Worm (Caenorhabditis elegans) whole organism, midembryonic: ENCODE results near the gene cyp-44A1.

Experiments
- T22C8.4 ChIP-seq: fragments of 200-800 bp; sonication (Bioruptor generic); IDR thresholded peaks from 2 replicates; pipeline ENCODE4 v1.3.6; 2022; ENCODE audit warnings: missing genetic modification characterization, missing compliant biosample characterization
- cog-1 ChIP-seq: sonication (generic microtip); optimal IDR thresholded peaks from 2 replicates; lab custom pipeline; 2016; ENCODE audit warnings: missing genetic modification characterization, missing compliant biosample characterization
- flt-1 ChIP-seq: fragments of 200-800 bp; sonication (Bioruptor generic); IDR thresholded peaks from 2 replicates; pipeline ENCODE4 v1.3.6; 2022; ENCODE audit warnings: missing genetic modification characterization, missing compliant biosample characterization
- klf-2 ChIP-seq: fragments of 200-800 bp; sonication (Bioruptor generic); conservative IDR thresholded peaks from 2 replicates; pipeline ENCODE4 v1.3.6; 2022; ENCODE audit warnings: missing genetic modification reagents, missing genetic modification characterization, missing compliant biosample characterization
- med-1 ChIP-seq: sonication (generic microtip); optimal IDR thresholded peaks from 2 replicates; lab custom pipeline; 2017; ENCODE audit warnings: missing genetic modification characterization, mild to moderate bottlenecking, missing compliant biosample characterization, antibody characterized with exemption, missing genetic modification reagents; ENCODE audit not compliant: insufficient read depth
- ref-1 ChIP-seq: fragments of 200-800 bp; sonication (Bioruptor generic); conservative IDR thresholded peaks from 2 replicates; pipeline ENCODE4 v1.3.6; 2022; ENCODE audit warnings: missing genetic modification reagents, missing genetic modification characterization, missing compliant biosample characterization
- tab-1 ChIP-seq: fragments of 200-800 bp; sonication (Bioruptor generic); IDR thresholded peaks from 2 replicates; pipeline ENCODE4 v1.3.6; 2022; ENCODE audit warnings: missing genetic modification characterization, missing compliant biosample characterization
- ztf-23 ChIP-seq: fragments of 200-800 bp; sonication (Bioruptor generic); IDR thresholded peaks from 2 replicates; pipeline ENCODE4 v1.3.6; 2022; ENCODE audit warnings: missing genetic modification reagents, missing genetic modification characterization, missing compliant biosample characterization
- ztf-29 ChIP-seq: fragments of 200-800 bp; sonication (Bioruptor generic); IDR thresholded peaks from 2 replicates; pipeline ENCODE4 v1.3.6; 2022; ENCODE audit warnings: missing genetic modification reagents, missing genetic modification characterization, missing compliant biosample characterization

The cyp-44A1 gene

DNA sequence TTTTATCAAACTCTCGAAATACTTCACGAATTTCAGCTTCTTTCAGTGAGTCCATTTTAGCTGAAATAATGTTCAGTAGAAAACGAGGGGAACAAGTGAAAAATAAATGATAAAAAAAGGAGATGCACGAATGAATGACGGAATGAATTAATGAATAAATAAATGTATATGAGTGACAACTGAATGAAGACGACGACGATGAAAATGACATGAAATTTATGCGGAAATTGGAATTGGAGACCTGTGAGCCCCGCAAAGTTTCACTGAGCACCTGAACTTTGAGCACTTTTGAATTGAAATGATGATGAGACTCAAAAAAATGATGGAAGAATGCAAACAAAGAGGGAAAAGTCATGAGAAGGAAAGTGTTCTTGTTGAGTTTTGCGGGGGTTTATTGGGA, 21.9 kb upstream of the cyp-44A1 start, which contains the start of gene cal-8:
Gene cal-8 (minus strand): TSS at position 60 of the 400 bp plus-strand sequence.
- TF ChIP-seq flt-1, result no peak
- TF ChIP-seq ztf-23 (GFP tag; lab: Robert Waterston, UW), result no peak
- TF ChIP-seq ztf-29 (GFP tag; lab: Robert Waterston, UW), result no peak
- no peak for TF ChIP-seq tab-1 (GFP tag; lab: Robert Waterston, UW)
- no peak for TF ChIP-seq T22C8.4 (GFP tag; lab: Robert Waterston, UW)
- no peak for TF ChIP-seq med-1 (GFP tag; lab: Kevin White, UChicago)
- TF ChIP-seq cog-1 (tag; lab: Kevin White, UChicago), result no peak

ce11 chrII:5487844-5488243, 16.0 kb upstream of the cyp-44A1 start, which contains the start of gene nep-5:
Gene nep-5 (plus strand): TSS chrII:5488144.
- TF ChIP-seq flt-1, result no peak
- no peak for TF ChIP-seq ref-1 (GFP tag; lab: Robert Waterston, UW)
- TF ChIP-seq med-1 (GFP tag; lab: Kevin White, UChicago), result no peak
- TF ChIP-seq ztf-23 (GFP tag; lab: Robert Waterston, UW), result no peak
- TF ChIP-seq tab-1 (GFP tag; lab: Robert Waterston, UW), result no peak
- no peak for TF ChIP-seq klf-2 (GFP tag; lab: Robert Waterston, UW)
- no peak for TF ChIP-seq cog-1 (tag; lab: Kevin White, UChicago)
- no peak for TF ChIP-seq ztf-29 (GFP tag; lab: Robert Waterston, UW)
- no peak for TF ChIP-seq T22C8.4 (GFP tag; lab: Robert Waterston, UW)

DNA sequence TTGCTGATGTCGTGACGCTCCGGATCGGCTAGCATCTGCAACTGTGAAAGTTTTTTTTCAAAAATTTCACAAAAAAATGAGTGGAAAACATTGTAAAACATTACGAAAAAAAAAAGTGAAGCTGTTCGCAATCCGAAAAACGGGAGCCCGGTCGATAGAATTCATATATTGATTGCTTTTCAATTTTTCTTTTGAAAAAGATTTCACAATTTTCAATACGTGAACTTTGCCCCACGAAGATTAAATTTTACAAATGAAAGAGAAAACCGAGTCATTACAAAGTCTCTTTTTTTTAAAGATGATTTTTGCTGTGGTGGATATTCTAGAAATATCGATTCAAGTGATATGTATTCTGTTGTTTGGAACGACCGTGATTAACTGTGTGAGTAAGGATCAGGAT, 9.4 kb upstream of the cyp-44A1 start, which contains the start of gene F12A10.6:
Gene F12A10.6 (minus strand): TSS at position 101 of the 400 bp plus-strand sequence.
- TF ChIP-seq tab-1 (GFP tag; lab: Robert Waterston, UW) (no peak), klf-2 (GFP tag; lab: Robert Waterston, UW) (no peak), cog-1 (tag; lab: Kevin White, UChicago) (no peak), flt-1 (no peak), ztf-29 (GFP tag; lab: Robert Waterston, UW) (no peak), ref-1 (GFP tag; lab: Robert Waterston, UW) (no peak), T22C8.4 (GFP tag; lab: Robert Waterston, UW) (no peak), med-1 (GFP tag; lab: Kevin White, UChicago) (no peak), ztf-23 (GFP tag; lab: Robert Waterston, UW) (no peak)

ce11 chrII:5496375-5496774, 7.5 kb upstream of the cyp-44A1 start, which contains the start of gene F12A10.1:
Gene F12A10.1 (plus strand): TSS chrII:5496540.
- TF ChIP-seq med-1 (GFP tag; lab: Kevin White, UChicago) (no peak), klf-2 (GFP tag; lab: Robert Waterston, UW) (no peak), cog-1 (tag; lab: Kevin White, UChicago) (no peak), flt-1 (no peak), ref-1 (GFP tag; lab: Robert Waterston, UW) (no peak), ztf-29 (GFP tag; lab: Robert Waterston, UW) (no peak), tab-1 (GFP tag; lab: Robert Waterston, UW) (no peak), ztf-23 (GFP tag; lab: Robert Waterston, UW) (no peak), T22C8.4 (GFP tag; lab: Robert Waterston, UW) (no peak)

DNA sequence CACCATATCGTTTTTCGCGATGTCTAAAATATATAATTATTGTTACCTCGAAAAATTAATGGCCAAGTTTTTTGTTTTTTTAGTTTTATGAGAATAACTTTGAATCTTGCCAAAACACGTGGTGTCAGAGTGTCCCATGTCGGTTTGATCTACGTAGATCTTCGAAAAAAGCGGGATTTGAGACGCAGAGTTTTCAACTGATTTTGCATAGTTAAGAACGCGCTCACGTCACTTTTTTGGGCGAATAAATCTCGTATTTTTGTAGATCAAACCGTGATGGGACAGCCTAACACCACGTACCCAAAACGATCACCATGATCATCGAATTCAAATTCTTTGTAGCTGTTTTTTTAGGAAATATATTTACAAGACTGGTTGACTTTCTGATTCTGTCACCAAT, 6.3 kb upstream of the cyp-44A1 start:
- TF ChIP-seq flt-1 (no peak), ref-1 (GFP tag; lab: Robert Waterston, UW) (no peak), ztf-29 (GFP tag; lab: Robert Waterston, UW) (no peak), ztf-23 (GFP tag; lab: Robert Waterston, UW) (no peak), klf-2 (GFP tag; lab: Robert Waterston, UW) (no peak), T22C8.4 (GFP tag; lab: Robert Waterston, UW) (no peak), tab-1 (GFP tag; lab: Robert Waterston, UW) (no peak)

- TF ChIP-seq ztf-29 (GFP tag; lab: Robert Waterston, UW) (no peak), T22C8.4 (GFP tag; lab: Robert Waterston, UW) (no peak), cog-1 (tag; lab: Kevin White, UChicago) (no peak)
Measured at ce11 chrII:5498156-5498739, 5.6 kb upstream of the cyp-44A1 start, which contains the start of the genes suex-1 and F12A10.9. Gene suex-1 (minus strand): TSS chrII:5498256. Gene F12A10.9 (plus strand): TSS chrII:5498689.

- TF ChIP-seq ztf-23 (GFP tag; lab: Robert Waterston, UW) (no peak), flt-1 (no peak), ztf-29 (GFP tag; lab: Robert Waterston, UW) (no peak), T22C8.4 (GFP tag; lab: Robert Waterston, UW) (no peak), ref-1 (GFP tag; lab: Robert Waterston, UW) (no peak), med-1 (GFP tag; lab: Kevin White, UChicago) (no peak), cog-1 (tag; lab: Kevin White, UChicago) (no peak)
Measured at ce11 chrII:5500470-5500869, 3.4 kb upstream of the cyp-44A1 start, which contains the start of gene fzy-1. Gene fzy-1 (plus strand): TSS chrII:5500770.

- TF ChIP-seq ztf-23 (GFP tag; lab: Robert Waterston, UW) (no peak), flt-1 (no peak), tab-1 (GFP tag; lab: Robert Waterston, UW) (no peak), ref-1 (GFP tag; lab: Robert Waterston, UW) (no peak), T22C8.4 (GFP tag; lab: Robert Waterston, UW) (no peak), med-1 (GFP tag; lab: Kevin White, UChicago) (no peak), cog-1 (tag; lab: Kevin White, UChicago) (no peak), klf-2 (GFP tag; lab: Robert Waterston, UW) (no peak), ztf-29 (GFP tag; lab: Robert Waterston, UW) (no peak)
Measured at ce11 chrII:5500986-5501657, 2.7 kb upstream of the cyp-44A1 start, which contains the start of gene F12A10.8. Gene F12A10.8 (minus strand): TSS chrII:5501064.
